Worm (Caenorhabditis elegans) whole organism, mixed stage, embryonic: ENCODE data around the gene Y59H11AR.10.

Experiments used
- bed-3 ChIP-seq: fragments of 200-800 bp; sonication (Bioruptor generic); optimal IDR thresholded peaks from 3 replicates; lab custom pipeline; 2018; ENCODE audit warnings: mild to moderate bottlenecking, missing genetic modification characterization, moderate library complexity, missing compliant biosample characterization
- blmp-1 ChIP-seq: fragments of 150-350 bp; optimal IDR thresholded peaks from 2 replicates; lab custom pipeline; 2014; ENCODE audit warnings: missing biosample characterization, missing genetic modification characterization
- ceh-39 ChIP-seq: fragments of 150-350 bp; optimal IDR thresholded peaks from 2 replicates; lab custom pipeline; 2014; ENCODE audit warnings: missing biosample characterization, missing genetic modification characterization
- ceh-83 ChIP-seq: fragments of 200-800 bp; sonication (Bioruptor generic); optimal IDR thresholded peaks from 2 replicates; lab custom pipeline; 2018; ENCODE audit warnings: mild to moderate bottlenecking, missing genetic modification characterization, missing compliant biosample characterization
- ces-1 ChIP-seq: fragments of 150-350 bp; optimal IDR thresholded peaks from 2 replicates; lab custom pipeline; 2014; ENCODE audit warnings: missing biosample characterization, missing genetic modification reagents, missing genetic modification characterization
- cnd-1 ChIP-seq: fragments of 200-800 bp; sonication (Bioruptor generic); optimal IDR thresholded peaks from 2 replicates; lab custom pipeline; 2018; ENCODE audit warnings: mild to moderate bottlenecking, missing genetic modification characterization, missing compliant biosample characterization
- drap-1 ChIP-seq: fragments of 200-800 bp; sonication (Bioruptor generic); optimal IDR thresholded peaks from 3 replicates; lab custom pipeline; 2018; ENCODE audit warnings: mild to moderate bottlenecking, missing genetic modification characterization, missing compliant biosample characterization
- elt-1 ChIP-seq: sonication (generic microtip); optimal IDR thresholded peaks from 2 replicates; lab custom pipeline; 2017; ENCODE audit warnings: missing genetic modification characterization, mild to moderate bottlenecking, missing compliant biosample characterization, antibody characterized with exemption, moderate library complexity, borderline replicate concordance; ENCODE audit not compliant: insufficient read depth
- elt-3 ChIP-seq: fragments of 150-350 bp; optimal IDR thresholded peaks from 2 replicates; lab custom pipeline; 2014; ENCODE audit warnings: missing biosample characterization, missing genetic modification characterization
- ham-2 ChIP-seq: fragments of 200-800 bp; sonication (Bioruptor generic); optimal IDR thresholded peaks from 2 replicates; lab custom pipeline; 2018; ENCODE audit warnings: mild to moderate bottlenecking, missing genetic modification characterization, missing compliant biosample characterization
- hlh-1 ChIP-seq: fragments of 150-350 bp; optimal IDR thresholded peaks from 2 replicates; lab custom pipeline; 2014; ENCODE audit warnings: missing biosample characterization, missing genetic modification reagents, missing genetic modification characterization
- lin-13 ChIP-seq: fragments of 150-350 bp; optimal IDR thresholded peaks from 2 replicates; lab custom pipeline; 2014; ENCODE audit warnings: missing biosample characterization, missing genetic modification characterization
- lin-32 ChIP-seq: fragments of 200-800 bp; sonication (Bioruptor generic); optimal IDR thresholded peaks from 2 replicates; lab custom pipeline; 2018; ENCODE audit warnings: mild to moderate bottlenecking, missing genetic modification characterization, missing compliant biosample characterization
- lsy-2 ChIP-seq: fragments of 150-350 bp; optimal IDR thresholded peaks from 2 replicates; lab custom pipeline; 2014; ENCODE audit warnings: missing biosample characterization, missing genetic modification characterization
- mab-5 ChIP-seq: fragments of 150-350 bp; optimal IDR thresholded peaks from 2 replicates; lab custom pipeline; 2014; ENCODE audit warnings: missing biosample characterization, missing genetic modification characterization
- mep-1 ChIP-seq: fragments of 150-350 bp; optimal IDR thresholded peaks from 2 replicates; lab custom pipeline; 2017; ENCODE audit warnings: missing biosample characterization, missing genetic modification reagents, missing genetic modification characterization, inconsistent platforms
- mls-2 ChIP-seq: sonication (generic microtip); optimal IDR thresholded peaks from 2 replicates; lab custom pipeline; 2016; ENCODE audit warnings: mild to moderate bottlenecking, missing genetic modification characterization, moderate library complexity, missing compliant biosample characterization
- nhr-12 ChIP-seq: fragments of 150-350 bp; optimal IDR thresholded peaks from 2 replicates; lab custom pipeline; 2014; ENCODE audit warnings: missing biosample characterization, missing genetic modification characterization
- nhr-2 ChIP-seq: fragments of 150-350 bp; optimal IDR thresholded peaks from 2 replicates; lab custom pipeline; 2014; ENCODE audit warnings: missing biosample characterization, missing genetic modification characterization
- nhr-237 ChIP-seq: fragments of 150-350 bp; optimal IDR thresholded peaks from 2 replicates; lab custom pipeline; 2014; ENCODE audit warnings: missing biosample characterization, missing genetic modification characterization
- nhr-76 ChIP-seq: sonication (generic microtip); optimal IDR thresholded peaks from 2 replicates; lab custom pipeline; 2017; ENCODE audit warnings: missing biosample characterization, missing genetic modification characterization
- pha-4 ChIP-seq: fragments of 150-350 bp; optimal IDR thresholded peaks from 2 replicates; lab custom pipeline; 2018; ENCODE audit warnings: missing biosample characterization, missing genetic modification reagents, missing genetic modification characterization
- sem-2 ChIP-seq: fragments of 200-800 bp; sonication (Bioruptor generic); optimal IDR thresholded peaks from 2 replicates; lab custom pipeline; 2018; ENCODE audit warnings: mild to moderate bottlenecking, missing genetic modification characterization, missing compliant biosample characterization
- snpc-4 ChIP-seq: fragments of 150-350 bp; optimal IDR thresholded peaks from 2 replicates; lab custom pipeline; 2014; ENCODE audit warnings: missing biosample characterization, missing genetic modification characterization
- sptf-1 ChIP-seq: sonication (generic microtip); optimal IDR thresholded peaks from 2 replicates; lab custom pipeline; 2017; ENCODE audit warnings: mild to moderate bottlenecking, missing genetic modification characterization, moderate library complexity, missing compliant biosample characterization
- unc-120 ChIP-seq: sonication (generic microtip); optimal IDR thresholded peaks from 2 replicates; lab custom pipeline; 2017; ENCODE audit warnings: missing genetic modification characterization, missing compliant biosample characterization; ENCODE audit not compliant: poor library complexity, severe bottlenecking
- unc-62 ChIP-seq: fragments of 150-350 bp; optimal IDR thresholded peaks from 2 replicates; lab custom pipeline; 2014; ENCODE audit warnings: missing biosample characterization, missing genetic modification reagents, missing genetic modification characterization
- zip-8 ChIP-seq: fragments of 150-350 bp; optimal IDR thresholded peaks from 2 replicates; lab custom pipeline; 2014; ENCODE audit warnings: missing biosample characterization, missing genetic modification characterization

Gene Y59H11AR.10

ce11 chrIV:8595767-8596166 lies 7.2 kb upstream of the Y59H11AR.10 start, which contains the start of gene clec-181:
TSS of gene clec-181 (plus strand) at chrIV:8596067.
- TF ChIP-seq nhr-12 (tag; lab: Kevin White, UChicago) (no peak), blmp-1 (tag; lab: Kevin White, UChicago) (no peak), bed-3 (GFP tag; lab: Kevin White, UChicago) (no peak), pha-4 (tag; lab: Kevin White, UChicago) (no peak), lin-32 (GFP tag; lab: Kevin White, UChicago) (no peak), nhr-2 (tag; lab: Kevin White, UChicago) (no peak), unc-62 (GFP tag; lab: Kevin White, UChicago) (no peak), nhr-76 (tag; lab: Kevin White, UChicago) (no peak), mab-5 (tag; lab: Kevin White, UChicago) (no peak), mep-1 (no peak), zip-8 (tag; lab: Kevin White, UChicago) (no peak), ceh-39 (no peak), sptf-1 (tag; lab: Kevin White, UChicago) (no peak), mls-2 (tag; lab: Kevin White, UChicago) (no peak)
- TF ChIP-seq, all 35 proteins: peak for 0

DNA sequence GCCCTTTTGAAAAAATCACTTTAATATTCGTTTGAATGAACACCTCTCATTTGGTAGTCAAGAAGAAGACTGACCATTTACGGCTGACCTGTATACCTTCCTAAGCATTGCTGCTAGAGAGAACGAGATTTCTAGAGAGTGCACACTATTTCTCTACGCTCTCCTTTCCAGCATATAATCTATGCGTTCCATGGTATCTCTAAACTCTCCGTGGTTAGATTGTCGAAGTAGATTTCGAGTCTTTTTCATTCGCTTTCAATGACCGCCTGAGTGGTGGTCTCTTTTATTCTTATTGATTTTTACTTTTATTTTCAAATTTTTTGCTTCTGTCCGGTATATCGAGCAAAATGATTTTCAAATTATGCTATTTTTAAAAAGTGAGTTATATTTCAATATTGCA lies 5.5 kb upstream of the Y59H11AR.10 start:
- TF ChIP-seq unc-120 (tag; lab: Kevin White, UChicago) = peak; percentile 49
- no peak for TF ChIP-seq lin-32 (GFP tag; lab: Kevin White, UChicago)
- peak; percentile 3 for TF ChIP-seq nhr-2 (tag; lab: Kevin White, UChicago)
- TF ChIP-seq ces-1 (GFP tag; lab: Kevin White, UChicago) = peak; percentile 59
- TF ChIP-seq nhr-237 = peak; percentile 3
- TF ChIP-seq lsy-2 = no peak
- TF ChIP-seq, all 35 proteins: peak for 4

ce11 chrIV:8600712-8601330 lies 2.2 kb upstream of the Y59H11AR.10 start, which contains the start of gene Y59H11AR.4:
TSS of gene Y59H11AR.4 (minus strand) at chrIV:8600762.
- TF ChIP-seq nhr-2 (tag; lab: Kevin White, UChicago) (no peak), lin-13 (no peak), mls-2 (tag; lab: Kevin White, UChicago) (no peak), nhr-237 (no peak), ceh-83 (GFP tag; lab: Kevin White, UChicago) (no peak), nhr-12 (tag; lab: Kevin White, UChicago) (no peak), pha-4 (tag; lab: Kevin White, UChicago) (no peak), elt-1 (tag; lab: Kevin White, UChicago) (no peak)
- TF ChIP-seq, all 35 proteins: peak for 0

DNA sequence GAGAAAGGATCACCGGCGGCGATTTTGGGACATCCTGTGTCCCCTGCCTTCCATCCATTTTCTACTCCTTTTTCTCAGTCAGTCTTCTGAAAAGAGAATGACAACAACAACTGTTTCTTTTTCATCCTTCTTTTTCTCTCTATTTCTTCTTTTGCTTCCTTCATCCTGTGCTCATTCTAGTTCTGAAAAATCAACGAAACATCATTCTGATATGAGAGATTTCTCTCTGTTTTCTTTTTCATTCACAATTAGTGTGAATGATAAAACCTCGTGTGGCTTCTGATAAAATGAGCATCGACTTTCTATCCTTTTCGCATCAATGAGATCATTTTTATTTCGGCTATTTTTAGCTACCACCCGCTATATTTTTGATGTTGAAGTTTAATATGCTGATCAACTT lies 2.2 kb downstream of the Y59H11AR.10 start:
- TF ChIP-seq unc-120 (tag; lab: Kevin White, UChicago) = peak; percentile 65
- TF ChIP-seq cnd-1 (tag; lab: Kevin White, UChicago) = no peak
- no peak for TF ChIP-seq snpc-4 (tag; lab: Kevin White, UChicago)
- no peak for TF ChIP-seq nhr-2 (tag; lab: Kevin White, UChicago)
- TF ChIP-seq elt-3 (tag; lab: Kevin White, UChicago) = no peak
- TF ChIP-seq mep-1 = no peak
- no peak for TF ChIP-seq sem-2 (GFP tag; lab: Kevin White, UChicago)
- TF ChIP-seq lsy-2 = no peak
- TF ChIP-seq unc-62 (GFP tag; lab: Kevin White, UChicago) = peak; percentile 7
- TF ChIP-seq hlh-1 (tag; lab: Kevin White, UChicago) = peak; percentile 42

- TF ChIP-seq mab-5 (tag; lab: Kevin White, UChicago) = no peak
- no peak for TF ChIP-seq nhr-76 (tag; lab: Kevin White, UChicago)
- no peak for TF ChIP-seq nhr-2 (tag; lab: Kevin White, UChicago)
- no peak for TF ChIP-seq elt-3 (tag; lab: Kevin White, UChicago)
- no peak for TF ChIP-seq mep-1
- no peak for TF ChIP-seq ceh-39
- no peak for TF ChIP-seq cnd-1 (tag; lab: Kevin White, UChicago)
- TF ChIP-seq hlh-1 (tag; lab: Kevin White, UChicago) = no peak
- no peak for TF ChIP-seq lin-32 (GFP tag; lab: Kevin White, UChicago)
- no peak for TF ChIP-seq lsy-2
- TF ChIP-seq unc-120 (tag; lab: Kevin White, UChicago) = no peak
- no peak for TF ChIP-seq snpc-4 (tag; lab: Kevin White, UChicago)
- no peak for TF ChIP-seq lin-13
Observed at ce11 chrIV:8608204-8608603, 5.2 kb downstream of the Y59H11AR.10 start.

ce11 chrIV:8608934-8609333 lies 6.0 kb downstream of the Y59H11AR.10 start, which contains the start of gene F42A9.6:
TSS of gene F42A9.6 (plus strand) at chrIV:8609234.
- TF ChIP-seq ham-2 (GFP tag; lab: Kevin White, UChicago) (no peak), drap-1 (GFP tag; lab: Kevin White, UChicago) (no peak)
